Worm (Caenorhabditis elegans): Measurements from ENCODE around the gene srh-48.

DNA sequence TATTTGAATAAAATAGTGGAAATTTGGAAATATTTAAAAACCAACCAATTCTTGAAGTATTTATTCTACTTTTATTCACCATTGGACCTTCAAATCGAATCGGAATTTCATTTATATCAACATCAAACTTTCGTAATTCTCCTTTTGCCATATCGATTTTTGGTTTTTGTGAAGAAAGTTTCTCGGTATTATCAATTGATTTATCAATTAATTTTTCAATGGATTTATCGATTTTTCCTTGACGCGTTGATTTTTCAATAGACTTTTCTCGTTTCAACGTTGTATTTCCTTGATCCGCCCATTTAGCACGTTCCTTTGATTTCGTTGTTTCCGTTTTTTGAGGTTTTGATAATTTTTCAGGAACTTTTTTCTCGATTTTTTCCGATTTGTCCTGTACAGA lies 10.5 kb upstream of the srh-48 start:
- TF ChIP-seq ztf-16 (tag; optimal IDR thresholded peaks at IDR 0.05) (no peak), ceh-14 (tag; optimal IDR thresholded peaks at IDR 0.05) (no peak), unc-3 (GFP tag; conservative IDR thresholded peaks at IDR 0.05) (no peak), unc-3 (tag; optimal IDR thresholded peaks at IDR 0.05) (no peak), ama-1 (optimal IDR thresholded peaks at IDR 0.05) (no peak), mec-3 (tag; optimal IDR thresholded peaks at IDR 0.05; ENCODE audit: borderline replicate concordance) (no peak), ttx-3 (tag; optimal IDR thresholded peaks at IDR 0.05) (no peak), rnt-1 (tag; optimal IDR thresholded peaks at IDR 0.05) (no peak)

Data from whole organism, late embryonic.